Worm (Caenorhabditis elegans) whole organism, L4 larva: ENCODE measurements around the gene F28H6.8.

Source experiments
- F10B5.3 ChIP-seq: sonication (generic microtip); optimal IDR thresholded peaks from 2 replicates; lab custom pipeline; 2016; ENCODE audit warnings: mild to moderate bottlenecking, missing genetic modification characterization, missing compliant biosample characterization
- F26F4.8 ChIP-seq: fragments of 200-800 bp; sonication (Bioruptor generic); conservative IDR thresholded peaks from 2 replicates; pipeline ENCODE4 v1.3.6; 2022; ENCODE audit warnings: missing genetic modification characterization, missing compliant biosample characterization
- F37D6.2 ChIP-seq: sonication (generic microtip); optimal IDR thresholded peaks from 2 replicates; lab custom pipeline; 2016; ENCODE audit warnings: mild to moderate bottlenecking, missing genetic modification characterization, missing compliant biosample characterization
- Y105C5A.15 ChIP-seq: fragments of 200-800 bp; sonication (Bioruptor generic); IDR thresholded peaks from 2 replicates; pipeline ENCODE4 v1.3.6; 2022; ENCODE audit warnings: missing genetic modification characterization, missing compliant biosample characterization
- Y48G9A.11 ChIP-seq: fragments of 200-800 bp; sonication (Bioruptor generic); IDR thresholded peaks from 2 replicates; pipeline ENCODE4 v1.3.6; 2022; ENCODE audit warnings: missing genetic modification reagents, missing genetic modification characterization, missing compliant biosample characterization
- Y5F2A.4 ChIP-seq: fragments of 200-800 bp; sonication (Bioruptor generic); optimal IDR thresholded peaks from 2 replicates; lab custom pipeline; 2018; ENCODE audit warnings: mild to moderate bottlenecking, missing genetic modification characterization, missing compliant biosample characterization
- aha-1 ChIP-seq: fragments of 150-350 bp; peaks from one replicate; lab custom pipeline; 2014; ENCODE audit warnings: missing biosample characterization, missing genetic modification characterization
- ama-1 ChIP-seq: fragments of 150-350 bp; optimal IDR thresholded peaks from 2 replicates; lab custom pipeline; 2014; ENCODE audit warnings: inconsistent platforms, mixed read lengths
- ceh-20 ChIP-seq: fragments of 200-800 bp; sonication (Bioruptor generic); IDR thresholded peaks from 2 replicates; pipeline ENCODE4 v1.3.6; 2022; ENCODE audit warnings: missing genetic modification reagents, missing genetic modification characterization, missing compliant biosample characterization
- ceh-44 ChIP-seq: fragments of 200-800 bp; sonication (Bioruptor generic); IDR thresholded peaks from 2 replicates; pipeline ENCODE4 v1.3.6; 2022; ENCODE audit warnings: missing genetic modification reagents, missing genetic modification characterization, missing compliant biosample characterization
- ceh-62 ChIP-seq: sonication (generic microtip); optimal IDR thresholded peaks from 2 replicates; lab custom pipeline; 2017; ENCODE audit warnings: missing biosample characterization, missing genetic modification characterization
- ctbp-1 ChIP-seq: fragments of 200-800 bp; sonication (Bioruptor generic); IDR thresholded peaks from 2 replicates; pipeline ENCODE4 v1.3.6; 2022; ENCODE audit warnings: missing genetic modification reagents, missing genetic modification characterization, missing compliant biosample characterization
- daf-8 ChIP-seq: fragments of 200-800 bp; sonication (Bioruptor generic); IDR thresholded peaks from 2 replicates; pipeline ENCODE4 v1.3.6; 2022; ENCODE audit warnings: missing genetic modification characterization, missing compliant biosample characterization
- dmd-6 ChIP-seq: fragments of 200-800 bp; sonication (Bioruptor generic); IDR thresholded peaks from 2 replicates; pipeline ENCODE4 v1.3.6; 2022; ENCODE audit warnings: missing genetic modification reagents, missing genetic modification characterization, missing compliant biosample characterization
- duxl-1 ChIP-seq: sonication (generic microtip); optimal IDR thresholded peaks from 2 replicates; lab custom pipeline; 2016; ENCODE audit warnings: mild to moderate bottlenecking, missing genetic modification characterization, moderate library complexity, missing compliant biosample characterization; ENCODE audit not compliant: poor library complexity
- dve-1 ChIP-seq: sonication (generic microtip); optimal IDR thresholded peaks from 2 replicates; lab custom pipeline; 2017; ENCODE audit warnings: antibody characterized with exemption, mild to moderate bottlenecking, missing genetic modification characterization, missing compliant biosample characterization; ENCODE audit not compliant: insufficient read depth
- egl-43 ChIP-seq: fragments of 200-800 bp; sonication (Bioruptor generic); IDR thresholded peaks from 2 replicates; pipeline ENCODE4 v1.3.6; 2022; ENCODE audit warnings: missing genetic modification reagents, missing genetic modification characterization, missing compliant biosample characterization
- gei-8 ChIP-seq: fragments of 200-800 bp; sonication (Bioruptor generic); optimal IDR thresholded peaks from 2 replicates; lab custom pipeline; 2018; ENCODE audit warnings: mild to moderate bottlenecking, missing genetic modification characterization, missing compliant biosample characterization
- hlh-11 ChIP-seq: fragments of 200-800 bp; sonication (Bioruptor generic); optimal IDR thresholded peaks from 2 replicates; lab custom pipeline; 2018; ENCODE audit warnings: mild to moderate bottlenecking, missing genetic modification characterization, missing compliant biosample characterization
- hmg-1.1 ChIP-seq: fragments of 200-800 bp; sonication (Bioruptor generic); IDR thresholded peaks from 2 replicates; pipeline ENCODE4 v1.3.6; 2022; ENCODE audit warnings: missing genetic modification reagents, missing genetic modification characterization, missing compliant biosample characterization
- lin-15B ChIP-seq: fragments of 150-350 bp; sonication (generic microtip); optimal IDR thresholded peaks from 3 replicates; lab custom pipeline; 2014; ENCODE audit warnings: missing biosample characterization, missing genetic modification characterization
- lin-38 ChIP-seq: fragments of 200-800 bp; sonication (Bioruptor generic); IDR thresholded peaks from 2 replicates; pipeline ENCODE4 v1.3.6; 2022; ENCODE audit warnings: missing genetic modification reagents, missing genetic modification characterization, missing compliant biosample characterization
- lin-39 ChIP-seq: fragments of 150-350 bp; optimal IDR thresholded peaks from 2 replicates; lab custom pipeline; 2014; ENCODE audit warnings: missing biosample characterization, missing genetic modification reagents, missing genetic modification characterization
- madf-5 ChIP-seq, 2 experiments: fragments of 200-800 bp; sonication (Bioruptor generic); IDR thresholded peaks; 2 replicates each; pipeline ENCODE4 v1.3.6; 2022; ENCODE audit warnings: missing compliant biosample characterization in 2 of 2, missing genetic modification characterization in 2 of 2
- mes-2 ChIP-seq: sonication (generic microtip); optimal IDR thresholded peaks from 2 replicates; lab custom pipeline; 2016; ENCODE audit warnings: missing genotype, mild to moderate bottlenecking, missing genetic modification characterization, missing compliant biosample characterization; ENCODE audit not compliant: poor library complexity, severe bottlenecking
- nhr-102 ChIP-seq: sonication (generic microtip); optimal IDR thresholded peaks from 2 replicates; lab custom pipeline; 2016; ENCODE audit warnings: mild to moderate bottlenecking, missing genetic modification characterization, moderate library complexity, missing compliant biosample characterization
- nhr-11 ChIP-seq: fragments of 150-350 bp; optimal IDR thresholded peaks from 2 replicates; lab custom pipeline; 2014; ENCODE audit warnings: missing biosample characterization, missing genetic modification characterization
- nhr-111 ChIP-seq: fragments of 200-800 bp; sonication (Bioruptor generic); optimal IDR thresholded peaks from 2 replicates; lab custom pipeline; 2018; ENCODE audit warnings: mild to moderate bottlenecking, missing genetic modification characterization, missing compliant biosample characterization
- nhr-237 ChIP-seq: sonication (generic microtip); optimal IDR thresholded peaks from 2 replicates; lab custom pipeline; 2017; ENCODE audit warnings: missing biosample characterization, missing genetic modification characterization
- pha-4 ChIP-seq, 2 experiments: fragments of 150-350 bp in 1 of 2; fragments of 200-800 bp in 1 of 2; sonication (Bioruptor generic) in 1 of 2; IDR thresholded peaks in 1 of 2; optimal IDR thresholded peaks in 1 of 2; 2 replicates each; pipeline versions ENCODE4 v1.3.6 to Lab custom; 2014 to 2022; ENCODE audit warnings: missing genetic modification characterization in 2 of 2, missing genetic modification reagents in 2 of 2, missing biosample characterization in 1 of 2, missing compliant biosample characterization in 1 of 2
- saeg-2 ChIP-seq: fragments of 200-800 bp; sonication (Bioruptor generic); IDR thresholded peaks from 2 replicates; pipeline ENCODE4 v1.3.6; 2022; ENCODE audit warnings: missing genetic modification reagents, missing genetic modification characterization, missing compliant biosample characterization
- set-16 ChIP-seq: fragments of 200-800 bp; sonication (Bioruptor generic); IDR thresholded peaks from 2 replicates; pipeline ENCODE4 v1.3.6; 2022; ENCODE audit warnings: missing genetic modification reagents, missing genetic modification characterization, missing compliant biosample characterization
- snpc-1.2 ChIP-seq: fragments of 200-800 bp; sonication (Bioruptor generic); IDR thresholded peaks from 2 replicates; pipeline ENCODE4 v1.3.6; 2022; ENCODE audit warnings: missing genetic modification reagents, missing genetic modification characterization, missing compliant biosample characterization
- spr-3 ChIP-seq: fragments of 200-800 bp; sonication (Bioruptor generic); optimal IDR thresholded peaks from 2 replicates; lab custom pipeline; 2018; ENCODE audit warnings: mild to moderate bottlenecking, missing genetic modification characterization, missing compliant biosample characterization
- tag-97 ChIP-seq: fragments of 200-800 bp; sonication (Bioruptor generic); IDR thresholded peaks from 2 replicates; pipeline ENCODE4 v1.3.6; 2022; ENCODE audit warnings: missing genetic modification characterization, missing compliant biosample characterization
- tra-1 ChIP-seq: fragments of 200-800 bp; sonication (Bioruptor generic); IDR thresholded peaks from 2 replicates; pipeline ENCODE4 v1.3.6; 2022; ENCODE audit warnings: missing genetic modification reagents, missing genetic modification characterization, missing compliant biosample characterization
- unc-130 ChIP-seq: sonication (generic microtip); optimal IDR thresholded peaks from 2 replicates; lab custom pipeline; 2016; ENCODE audit warnings: missing genetic modification reagents, missing genetic modification characterization, missing compliant biosample characterization
- unc-62 ChIP-seq, 3 experiments: fragments of 150-350 bp in 1 of 3; sonication (generic microtip); optimal IDR thresholded peaks in 2 of 3; peaks in 1 of 3; 1 replicate in 1 of 3; 2 replicates in 2 of 3; lab custom pipeline; 2014 to 2017; ENCODE audit warnings: missing biosample characterization in 3 of 3, missing genetic modification characterization in 3 of 3, missing genetic modification reagents in 3 of 3, missing genotype in 1 of 3
- zfp-3 ChIP-seq: fragments of 200-800 bp; sonication (Bioruptor generic); conservative IDR thresholded peaks from 2 replicates; pipeline ENCODE4 v1.3.6; 2022; ENCODE audit warnings: missing genetic modification reagents, missing genetic modification characterization, missing compliant biosample characterization

Gene F28H6.8

ce11 chrX:14169569-14170031 lies 35.5 kb upstream of the F28H6.8 start, which contains the start of gene sym-4 (continued):
- TF ChIP-seq dve-1 (tag; lab: Kevin White, UChicago) (peak; percentile 99), F26F4.8 (GFP tag; lab: Robert Waterston, UW) (no peak), lin-39 (no peak), nhr-237 (tag; lab: Kevin White, UChicago) (peak; percentile 32), tag-97 (GFP tag; lab: Robert Waterston, UW) (no peak), daf-8 (GFP tag; lab: Robert Waterston, UW) (no peak)

DNA sequence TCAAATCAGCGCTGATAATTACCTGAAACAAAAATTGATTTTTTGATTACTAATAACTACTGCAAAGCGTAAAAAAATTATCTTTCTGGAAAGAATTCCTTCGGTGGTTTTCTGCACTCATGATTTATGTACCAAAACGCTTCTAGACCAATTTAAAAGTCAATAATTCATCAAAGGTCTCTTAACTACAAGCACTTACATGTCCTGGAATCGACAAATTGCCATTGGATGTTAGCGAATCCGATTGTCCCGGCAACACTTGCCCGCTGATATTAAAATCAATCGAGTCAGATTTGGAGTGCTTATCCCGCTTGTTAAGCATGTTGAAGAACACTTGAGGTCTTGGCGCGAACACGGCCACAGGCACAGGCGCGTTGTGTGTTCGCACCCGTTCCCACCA lies 31.0 kb upstream of the F28H6.8 start:
- TF ChIP-seq unc-62 (GFP tag; optimal IDR thresholded peaks at IDR 0.05 in 1 of 2; lab: Kevin White, UChicago) (peak in 1 of 2 experiments; percentile 60), unc-62 (tag; optimal IDR thresholded peaks at IDR 0.05; lab: Kevin White, UChicago) (no peak), tra-1 (GFP tag; lab: Robert Waterston, UW) (no peak), nhr-237 (tag; lab: Kevin White, UChicago) (no peak), madf-5 (GFP tag; IDR thresholded peaks at IDR 0.05; lab: Robert Waterston, UW) (no peak), Y48G9A.11 (GFP tag; lab: Robert Waterston, UW) (no peak), duxl-1 (tag; lab: Kevin White, UChicago) (no peak), saeg-2 (GFP tag; lab: Robert Waterston, UW) (no peak), F10B5.3 (tag; lab: Kevin White, UChicago) (no peak), ceh-44 (GFP tag; lab: Robert Waterston, UW) (no peak), snpc-1.2 (GFP tag; lab: Robert Waterston, UW) (0 out of 2 replicates have a peak, but pooled peaks have one; percentile 19), hmg-1.1 (GFP tag; lab: Robert Waterston, UW) (no peak), Y5F2A.4 (GFP tag; lab: Kevin White, UChicago) (no peak), aha-1 (tag; lab: Kevin White, UChicago) (peak; percentile 70), gei-8 (GFP tag; lab: Kevin White, UChicago) (no peak), F37D6.2 (tag; lab: Kevin White, UChicago) (no peak), lin-15B (tag; lab: Kevin White, UChicago) (no peak), ceh-62 (no peak)

DNA sequence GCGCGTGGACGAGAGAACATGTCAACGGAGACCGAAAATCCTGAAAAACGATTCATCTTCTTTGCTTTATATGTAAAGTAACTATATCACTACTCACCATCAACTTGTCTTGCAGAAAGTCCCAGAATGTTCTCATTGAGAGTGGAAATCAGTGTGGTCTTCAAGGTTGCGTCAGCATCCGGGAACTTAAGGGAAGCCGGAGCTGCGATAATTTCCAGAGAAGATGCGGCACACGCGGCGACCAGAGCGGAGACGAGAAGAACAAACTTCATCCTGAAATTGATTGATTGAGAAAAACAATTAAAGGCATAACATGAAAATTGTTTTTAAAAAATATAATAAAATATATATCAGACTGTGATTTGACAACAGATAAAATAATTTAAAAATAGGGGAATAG lies 30.1 kb upstream of the F28H6.8 start, which contains the start of gene vha-20:
vha-20 (minus strand) TSS at position 273 of the 400 bp plus-strand sequence.
- TF ChIP-seq egl-43 (GFP tag; lab: Robert Waterston, UW) (0 out of 2 replicates have a peak, but pooled peaks have one; percentile 42), aha-1 (tag; lab: Kevin White, UChicago) (peak; percentile 26), ceh-20 (GFP tag; lab: Robert Waterston, UW) (no peak), zfp-3 (peak; percentile 76; the same call in 1 of the 2 replicates), spr-3 (GFP tag; lab: Kevin White, UChicago) (peak; percentile 9), dmd-6 (GFP tag; lab: Robert Waterston, UW) (0 out of 2 replicates have a peak, but pooled peaks have one; percentile 11), ama-1 (lab: Kevin White, UChicago) (peak; percentile 26), set-16 (GFP tag; lab: Robert Waterston, UW) (no peak), mes-2 (peak; percentile 5), hlh-11 (peak; percentile 23), Y105C5A.15 (GFP tag; lab: Robert Waterston, UW) (peak; percentile 63; the same call in 1 of the 2 replicates), lin-38 (GFP tag; lab: Robert Waterston, UW) (peak; percentile 50; the same call in 1 of the 2 replicates), snpc-1.2 (GFP tag; lab: Robert Waterston, UW) (0 out of 2 replicates have a peak, but pooled peaks have one; percentile 34), nhr-11 (no peak), nhr-102 (peak; percentile 17), nhr-111 (GFP tag; lab: Kevin White, UChicago) (peak; percentile 9), tra-1 (GFP tag; lab: Robert Waterston, UW) (0 out of 2 replicates have a peak, but pooled peaks have one; percentile 38), unc-130 (GFP tag; lab: Kevin White, UChicago) (no peak), pha-4 (GFP tag; IDR thresholded peaks at IDR 0.05; lab: Robert Waterston, UW) (0 out of 2 replicates have a peak, but pooled peaks have one; percentile 22), pha-4 (tag; optimal IDR thresholded peaks at IDR 0.05; lab: Kevin White, UChicago) (no peak), ctbp-1 (0 out of 2 replicates have a peak, but pooled peaks have one; percentile 9)
